Fruit fly (Drosophila melanogaster) S2 (cell line): ENCODE results near the gene Atxn7.

Experiments
- CG8478 ChIP-seq: fragments of >200 bp; optimal IDR thresholded peaks from 2 replicates; lab custom pipeline; 2018
- CTCF ChIP-seq, 2 experiments: fragments of >200 bp; optimal IDR thresholded peaks; 2 replicates each; lab custom pipeline; 2018

- TF ChIP-seq CTCF (optimal IDR thresholded peaks at IDR 0.05; lab: Kevin White, UChicago) (no peak), CG8478 (lab: Kevin White, UChicago) (no peak)
Measured at dm6 chr2L:2428209-2428488, 52.5 kb downstream of the Atxn7 start, which contains the start of gene dpp.
